Worm (Caenorhabditis elegans) whole organism, L3 larva: ENCODE data around the gene cyp-33C8.

Experiments used
- ama-1 ChIP-seq: fragments of 150-350 bp; optimal IDR thresholded peaks from 2 replicates; lab custom pipeline; 2018
- elt-2 ChIP-seq: sonication (generic microtip); optimal IDR thresholded peaks from 2 replicates; lab custom pipeline; 2016; ENCODE audit warnings: missing genetic modification reagents, mild to moderate bottlenecking, missing genetic modification characterization, missing compliant biosample characterization
- fkh-2 ChIP-seq: fragments of 150-350 bp; optimal IDR thresholded peaks from 2 replicates; lab custom pipeline; 2014; ENCODE audit warnings: missing biosample characterization, missing genetic modification reagents, missing genetic modification characterization
- snpc-4 ChIP-seq: fragments of 150-350 bp; optimal IDR thresholded peaks from 2 replicates; lab custom pipeline; 2014; ENCODE audit warnings: missing biosample characterization, missing genetic modification characterization

ce11 chrV:3832103-3832502 lies 28.8 kb upstream of the cyp-33C8 start:
- TF ChIP-seq elt-2 (no peak), fkh-2 (tag; lab: Kevin White, UChicago) (no peak), ama-1 (lab: Kevin White, UChicago) (no peak), snpc-4 (tag; lab: Kevin White, UChicago) (no peak)
